Worm (Caenorhabditis elegans) whole organism, late embryonic: ENCODE data around the gene C51E3.10.
A peak's percentile ranks its signal among the peaks of the same experiment; 100 is the strongest.

Experiments used
- C38D4.7 ChIP-seq: fragments of 200-800 bp; sonication (Bioruptor generic); optimal IDR thresholded peaks from 2 replicates; lab custom pipeline; 2018; ENCODE audit warnings: mild to moderate bottlenecking, missing genetic modification characterization, moderate library complexity, missing compliant biosample characterization
- F13H6.1 ChIP-seq: sonication (generic microtip); optimal IDR thresholded peaks from 2 replicates; lab custom pipeline; 2016; ENCODE audit warnings: missing genetic modification characterization, missing compliant biosample characterization
- K09A11.1 ChIP-seq: sonication (generic microtip); optimal IDR thresholded peaks from 2 replicates; lab custom pipeline; 2017; ENCODE audit warnings: antibody characterized with exemption, mild to moderate bottlenecking, missing genetic modification characterization, missing compliant biosample characterization; ENCODE audit not compliant: insufficient read depth
- T23F11.4 ChIP-seq: fragments of 200-800 bp; sonication (Bioruptor generic); optimal IDR thresholded peaks from 2 replicates; lab custom pipeline; 2018; ENCODE audit warnings: mild to moderate bottlenecking, missing genetic modification characterization, missing compliant biosample characterization
- Y22D7AL.16 ChIP-seq: sonication (generic microtip); optimal IDR thresholded peaks from 2 replicates; lab custom pipeline; 2016; ENCODE audit warnings: missing genetic modification characterization, missing compliant biosample characterization
- ama-1 ChIP-seq: fragments of 150-350 bp; optimal IDR thresholded peaks from 2 replicates; lab custom pipeline; 2014
- ceh-31 ChIP-seq: sonication (generic microtip); optimal IDR thresholded peaks from 2 replicates; lab custom pipeline; 2016; ENCODE audit warnings: missing genetic modification characterization, missing compliant biosample characterization
- ceh-34 ChIP-seq: sonication (generic microtip); optimal IDR thresholded peaks from 2 replicates; lab custom pipeline; 2016; ENCODE audit warnings: mild to moderate bottlenecking, missing genetic modification characterization, missing compliant biosample characterization
- ceh-45 ChIP-seq: fragments of 200-800 bp; sonication (Bioruptor generic); IDR thresholded peaks from 2 replicates; pipeline ENCODE4 v1.3.6; 2022; ENCODE audit warnings: missing genetic modification reagents, missing genetic modification characterization, missing compliant biosample characterization
- ceh-48 ChIP-seq: sonication (generic microtip); optimal IDR thresholded peaks from 2 replicates; lab custom pipeline; 2016; ENCODE audit warnings: missing genetic modification characterization, inconsistent platforms, missing compliant biosample characterization
- ceh-9 ChIP-seq: sonication (generic microtip); optimal IDR thresholded peaks from 2 replicates; lab custom pipeline; 2016; ENCODE audit warnings: mild to moderate bottlenecking, missing genetic modification characterization, inconsistent platforms, missing compliant biosample characterization
- dve-1 ChIP-seq: sonication (generic microtip); optimal IDR thresholded peaks from 2 replicates; lab custom pipeline; 2017; ENCODE audit warnings: antibody characterized with exemption, mild to moderate bottlenecking, missing genetic modification characterization, missing compliant biosample characterization
- elt-4 ChIP-seq: sonication (generic microtip); optimal IDR thresholded peaks from 2 replicates; lab custom pipeline; 2016; ENCODE audit warnings: missing genetic modification characterization, missing compliant biosample characterization
- eyg-1 ChIP-seq: sonication (generic microtip); optimal IDR thresholded peaks from 2 replicates; lab custom pipeline; 2016; ENCODE audit warnings: missing genotype, missing genetic modification characterization, missing compliant biosample characterization
- fax-1 ChIP-seq: sonication (generic microtip); optimal IDR thresholded peaks from 2 replicates; lab custom pipeline; 2016; ENCODE audit warnings: missing genotype, missing genetic modification characterization, missing compliant biosample characterization
- fkh-6 ChIP-seq: sonication (generic microtip); optimal IDR thresholded peaks from 2 replicates; lab custom pipeline; 2016; ENCODE audit warnings: missing genetic modification characterization, missing compliant biosample characterization
- hlh-13 ChIP-seq: fragments of 200-800 bp; sonication (Bioruptor generic); optimal IDR thresholded peaks from 2 replicates; lab custom pipeline; 2018; ENCODE audit warnings: mild to moderate bottlenecking, missing genetic modification characterization, missing compliant biosample characterization
- hlh-15 ChIP-seq: sonication (generic microtip); optimal IDR thresholded peaks from 2 replicates; lab custom pipeline; 2016; ENCODE audit warnings: missing genetic modification characterization, missing compliant biosample characterization
- hlh-30 ChIP-seq: sonication (generic microtip); optimal IDR thresholded peaks from 2 replicates; lab custom pipeline; 2017; ENCODE audit warnings: antibody characterized with exemption, missing genetic modification characterization, missing compliant biosample characterization; ENCODE audit not compliant: insufficient read depth
- hlh-6 ChIP-seq: sonication (generic microtip); optimal IDR thresholded peaks from 2 replicates; lab custom pipeline; 2016; ENCODE audit warnings: missing genotype, missing genetic modification characterization, missing compliant biosample characterization
- madf-2 ChIP-seq: sonication (generic microtip); optimal IDR thresholded peaks from 2 replicates; lab custom pipeline; 2017; ENCODE audit warnings: missing genetic modification characterization, missing compliant biosample characterization
- nhr-232 ChIP-seq: sonication (generic microtip); optimal IDR thresholded peaks from 2 replicates; lab custom pipeline; 2016; ENCODE audit warnings: missing genetic modification characterization, missing compliant biosample characterization
- odd-2 ChIP-seq: sonication (generic microtip); optimal IDR thresholded peaks from 2 replicates; lab custom pipeline; 2017; ENCODE audit warnings: antibody characterized with exemption, mild to moderate bottlenecking, missing genetic modification characterization, missing compliant biosample characterization
- pat-9 ChIP-seq: fragments of 200-800 bp; sonication (Bioruptor generic); optimal IDR thresholded peaks from 2 replicates; lab custom pipeline; 2018; ENCODE audit warnings: mild to moderate bottlenecking, missing genetic modification characterization, moderate library complexity, missing compliant biosample characterization
- pha-4 ChIP-seq: fragments of 150-350 bp; optimal IDR thresholded peaks from 2 replicates; lab custom pipeline; 2018; ENCODE audit warnings: missing biosample characterization, missing genetic modification reagents, missing genetic modification characterization
- ref-2 ChIP-seq: sonication (generic microtip); optimal IDR thresholded peaks from 2 replicates; lab custom pipeline; 2016; ENCODE audit warnings: missing genetic modification characterization, missing compliant biosample characterization
- sox-2 ChIP-seq: fragments of 200-800 bp; sonication (Bioruptor generic); IDR thresholded peaks from 2 replicates; pipeline ENCODE4 v1.3.6; 2022; ENCODE audit warnings: missing genetic modification reagents, missing genetic modification characterization, missing compliant biosample characterization
- sox-4 ChIP-seq: sonication (generic microtip); optimal IDR thresholded peaks from 2 replicates; lab custom pipeline; 2017; ENCODE audit warnings: mild to moderate bottlenecking, missing genetic modification characterization, inconsistent platforms, missing compliant biosample characterization
- syd-9 ChIP-seq: sonication (generic microtip); optimal IDR thresholded peaks from 2 replicates; lab custom pipeline; 2016; ENCODE audit warnings: mild to moderate bottlenecking, missing genetic modification characterization, moderate library complexity, missing compliant biosample characterization
- tbx-7 ChIP-seq: sonication (generic microtip); optimal IDR thresholded peaks from 2 replicates; lab custom pipeline; 2016; ENCODE audit warnings: missing genotype, missing genetic modification characterization, missing compliant biosample characterization
- ttx-3 ChIP-seq: sonication (generic microtip); optimal IDR thresholded peaks from 2 replicates; lab custom pipeline; 2016; ENCODE audit warnings: missing genetic modification reagents, missing genetic modification characterization, missing compliant biosample characterization
- unc-55 ChIP-seq: sonication (generic microtip); optimal IDR thresholded peaks from 2 replicates; lab custom pipeline; 2017; ENCODE audit warnings: missing biosample characterization, missing genetic modification reagents, missing genetic modification characterization
- zip-5 ChIP-seq: sonication (generic microtip); optimal IDR thresholded peaks from 2 replicates; lab custom pipeline; 2016; ENCODE audit warnings: missing genetic modification characterization, missing compliant biosample characterization

The C51E3.10 gene

ce11 chrV:10174632-10175075 is 13.7 kb upstream of the C51E3.10 start (continued):
- TF ChIP-seq hlh-30 (tag; lab: Kevin White, UChicago), result peak; percentile 66
- no peak for TF ChIP-seq unc-55 (GFP tag; lab: Kevin White, UChicago)
- no peak for TF ChIP-seq tbx-7
- no peak for TF ChIP-seq ceh-9 (tag; lab: Kevin White, UChicago)
- no peak for TF ChIP-seq ttx-3 (tag; lab: Kevin White, UChicago)
- no peak for TF ChIP-seq dve-1 (tag; lab: Kevin White, UChicago)
- no peak for TF ChIP-seq C38D4.7 (GFP tag; lab: Kevin White, UChicago)
- peak; percentile 99 for TF ChIP-seq ceh-48
- TF ChIP-seq ama-1 (lab: Kevin White, UChicago), result no peak
- TF ChIP-seq sox-2 (GFP tag; lab: Robert Waterston, UW), result no peak
- TF ChIP-seq ceh-45 (GFP tag; lab: Robert Waterston, UW), result no peak
- no peak for TF ChIP-seq hlh-15
- TF ChIP-seq ceh-31, result peak; percentile 82
- TF ChIP-seq ref-2, result no peak
- no peak for TF ChIP-seq pat-9 (tag; lab: Kevin White, UChicago)
- TF ChIP-seq Y22D7AL.16, result no peak
- no peak for TF ChIP-seq fax-1

- TF ChIP-seq hlh-15, result no peak
Observed at ce11 chrV:10173653-10174052, 12.7 kb upstream of the C51E3.10 start, which contains the start of gene egl-3. TSS of gene egl-3 (minus strand) at chrV:10173753.

ce11 chrV:10168870-10169269 is 7.9 kb upstream of the C51E3.10 start:
- TF ChIP-seq hlh-6 (tag; lab: Kevin White, UChicago) (no peak), unc-55 (GFP tag; lab: Kevin White, UChicago) (no peak), pha-4 (tag; lab: Kevin White, UChicago) (no peak), sox-2 (GFP tag; lab: Robert Waterston, UW) (no peak), odd-2 (no peak), ceh-48 (no peak)

ce11 chrV:10166368-10166767 is 5.4 kb upstream of the C51E3.10 start, which contains the start of gene C51E3.6:
TSS of gene C51E3.6 (minus strand) at chrV:10166468.
- TF ChIP-seq tbx-7, result no peak
- no peak for TF ChIP-seq K09A11.1 (tag; lab: Kevin White, UChicago)
- no peak for TF ChIP-seq pha-4 (tag; lab: Kevin White, UChicago)
- no peak for TF ChIP-seq hlh-13 (GFP tag; lab: Kevin White, UChicago)
- TF ChIP-seq sox-4, result no peak
- TF ChIP-seq F13H6.1, result no peak
- no peak for TF ChIP-seq madf-2 (tag; lab: Kevin White, UChicago)
- TF ChIP-seq elt-4, result no peak
- TF ChIP-seq hlh-6 (tag; lab: Kevin White, UChicago), result no peak
- TF ChIP-seq dve-1 (tag; lab: Kevin White, UChicago), result no peak
- TF ChIP-seq T23F11.4 (GFP tag; lab: Kevin White, UChicago), result no peak

ce11 chrV:10159972-10160371 is 962 bp downstream of the C51E3.10 start:
- TF ChIP-seq syd-9 (tag; lab: Kevin White, UChicago), result no peak
- TF ChIP-seq nhr-232 (tag; lab: Kevin White, UChicago), result no peak
- no peak for TF ChIP-seq eyg-1 (tag; lab: Kevin White, UChicago)
- no peak for TF ChIP-seq ama-1 (lab: Kevin White, UChicago)
- TF ChIP-seq zip-5 (tag; lab: Kevin White, UChicago), result no peak
- TF ChIP-seq fkh-6 (tag; lab: Kevin White, UChicago), result no peak
- no peak for TF ChIP-seq ceh-34 (tag; lab: Kevin White, UChicago)
- no peak for TF ChIP-seq ceh-31
